Worm (Caenorhabditis elegans) whole organism, late embryonic: ENCODE measurements around the gene str-16.

Experiments
- F13H6.1 ChIP-seq: sonication (generic microtip); optimal IDR thresholded peaks from 2 replicates; lab custom pipeline; 2016; ENCODE audit warnings: missing genetic modification characterization, missing compliant biosample characterization
- K02D7.2 ChIP-seq: sonication (generic microtip); optimal IDR thresholded peaks from 2 replicates; lab custom pipeline; 2017; ENCODE audit warnings: mild to moderate bottlenecking, missing genetic modification characterization, missing compliant biosample characterization
- K09A11.1 ChIP-seq: sonication (generic microtip); optimal IDR thresholded peaks from 2 replicates; lab custom pipeline; 2017; ENCODE audit warnings: antibody characterized with exemption, mild to moderate bottlenecking, missing genetic modification characterization, missing compliant biosample characterization; ENCODE audit not compliant: insufficient read depth
- Y22D7AL.16 ChIP-seq: sonication (generic microtip); optimal IDR thresholded peaks from 2 replicates; lab custom pipeline; 2016; ENCODE audit warnings: missing genetic modification characterization, missing compliant biosample characterization
- ama-1 ChIP-seq: fragments of 150-350 bp; optimal IDR thresholded peaks from 2 replicates; lab custom pipeline; 2014
- ceh-14 ChIP-seq: sonication (generic microtip); optimal IDR thresholded peaks from 2 replicates; lab custom pipeline; 2016; ENCODE audit warnings: missing genotype, missing genetic modification characterization, missing compliant biosample characterization
- ceh-19 ChIP-seq: fragments of 200-800 bp; sonication (Bioruptor generic); optimal IDR thresholded peaks from 2 replicates; lab custom pipeline; 2018; ENCODE audit warnings: mild to moderate bottlenecking, missing genetic modification characterization, missing compliant biosample characterization
- ceh-24 ChIP-seq: sonication (generic microtip); optimal IDR thresholded peaks from 2 replicates; lab custom pipeline; 2016; ENCODE audit warnings: mild to moderate bottlenecking, missing genetic modification characterization, missing compliant biosample characterization
- ceh-34 ChIP-seq: sonication (generic microtip); optimal IDR thresholded peaks from 2 replicates; lab custom pipeline; 2016; ENCODE audit warnings: mild to moderate bottlenecking, missing genetic modification characterization, missing compliant biosample characterization
- ceh-45 ChIP-seq: fragments of 200-800 bp; sonication (Bioruptor generic); IDR thresholded peaks from 2 replicates; pipeline ENCODE4 v1.3.6; 2022; ENCODE audit warnings: missing genetic modification reagents, missing genetic modification characterization, missing compliant biosample characterization
- dmd-4 ChIP-seq: sonication (generic microtip); optimal IDR thresholded peaks from 2 replicates; lab custom pipeline; 2016; ENCODE audit warnings: borderline replicate concordance, missing genetic modification characterization, missing compliant biosample characterization
- dve-1 ChIP-seq: sonication (generic microtip); optimal IDR thresholded peaks from 2 replicates; lab custom pipeline; 2017; ENCODE audit warnings: antibody characterized with exemption, mild to moderate bottlenecking, missing genetic modification characterization, missing compliant biosample characterization
- elt-2 ChIP-seq: sonication (generic microtip); optimal IDR thresholded peaks from 2 replicates; lab custom pipeline; 2016; ENCODE audit warnings: missing genetic modification reagents, missing genetic modification characterization, missing compliant biosample characterization
- eyg-1 ChIP-seq: sonication (generic microtip); optimal IDR thresholded peaks from 2 replicates; lab custom pipeline; 2016; ENCODE audit warnings: missing genotype, missing genetic modification characterization, missing compliant biosample characterization
- fkh-6 ChIP-seq: sonication (generic microtip); optimal IDR thresholded peaks from 2 replicates; lab custom pipeline; 2016; ENCODE audit warnings: missing genetic modification characterization, missing compliant biosample characterization
- gmeb-2 ChIP-seq: sonication (generic microtip); optimal IDR thresholded peaks from 2 replicates; lab custom pipeline; 2016; ENCODE audit warnings: missing genetic modification characterization, inconsistent platforms, missing compliant biosample characterization
- hlh-13 ChIP-seq: fragments of 200-800 bp; sonication (Bioruptor generic); optimal IDR thresholded peaks from 2 replicates; lab custom pipeline; 2018; ENCODE audit warnings: mild to moderate bottlenecking, missing genetic modification characterization, missing compliant biosample characterization
- hlh-15 ChIP-seq: sonication (generic microtip); optimal IDR thresholded peaks from 2 replicates; lab custom pipeline; 2016; ENCODE audit warnings: missing genetic modification characterization, missing compliant biosample characterization
- lim-6 ChIP-seq: sonication (generic microtip); optimal IDR thresholded peaks from 2 replicates; lab custom pipeline; 2016; ENCODE audit warnings: missing genetic modification characterization, missing compliant biosample characterization
- lin-11 ChIP-seq: fragments of 200-800 bp; sonication (Bioruptor generic); optimal IDR thresholded peaks from 2 replicates; lab custom pipeline; 2018; ENCODE audit warnings: mild to moderate bottlenecking, missing genetic modification characterization, missing compliant biosample characterization
- nfya-1 ChIP-seq: sonication (generic microtip); optimal IDR thresholded peaks from 2 replicates; lab custom pipeline; 2017; ENCODE audit warnings: missing genetic modification characterization, mild to moderate bottlenecking, missing compliant biosample characterization, antibody characterized with exemption, moderate library complexity
- nhr-11 ChIP-seq: fragments of 150-350 bp; optimal IDR thresholded peaks from 2 replicates; lab custom pipeline; 2014; ENCODE audit warnings: missing biosample characterization, missing genetic modification characterization
- nhr-232 ChIP-seq: sonication (generic microtip); optimal IDR thresholded peaks from 2 replicates; lab custom pipeline; 2016; ENCODE audit warnings: missing genetic modification characterization, missing compliant biosample characterization
- npax-4 ChIP-seq: sonication (generic microtip); optimal IDR thresholded peaks from 2 replicates; lab custom pipeline; 2016; ENCODE audit warnings: missing genetic modification characterization, missing compliant biosample characterization
- odd-2 ChIP-seq: sonication (generic microtip); optimal IDR thresholded peaks from 2 replicates; lab custom pipeline; 2017; ENCODE audit warnings: antibody characterized with exemption, mild to moderate bottlenecking, missing genetic modification characterization, missing compliant biosample characterization
- pag-3 ChIP-seq: sonication (generic microtip); optimal IDR thresholded peaks from 2 replicates; lab custom pipeline; 2016; ENCODE audit warnings: missing compliant biosample characterization, missing genetic modification characterization, borderline replicate concordance
- pat-9 ChIP-seq: fragments of 200-800 bp; sonication (Bioruptor generic); optimal IDR thresholded peaks from 2 replicates; lab custom pipeline; 2018; ENCODE audit warnings: mild to moderate bottlenecking, missing genetic modification characterization, moderate library complexity, missing compliant biosample characterization
- pha-2 ChIP-seq: sonication (generic microtip); optimal IDR thresholded peaks from 2 replicates; lab custom pipeline; 2017; ENCODE audit warnings: mild to moderate bottlenecking, missing genetic modification characterization, missing compliant biosample characterization
- pqm-1 ChIP-seq: sonication (generic microtip); optimal IDR thresholded peaks from 2 replicates; lab custom pipeline; 2016; ENCODE audit warnings: missing genetic modification characterization, missing compliant biosample characterization
- pros-1 ChIP-seq: fragments of 150-350 bp; optimal IDR thresholded peaks from 2 replicates; lab custom pipeline; 2014; ENCODE audit warnings: missing biosample characterization, missing genetic modification reagents, missing genetic modification characterization
- sdc-2 ChIP-seq: sonication (generic microtip); optimal IDR thresholded peaks from 2 replicates; lab custom pipeline; 2016; ENCODE audit warnings: missing genotype, missing genetic modification characterization, missing compliant biosample characterization
- syd-9 ChIP-seq: sonication (generic microtip); optimal IDR thresholded peaks from 2 replicates; lab custom pipeline; 2016; ENCODE audit warnings: mild to moderate bottlenecking, missing genetic modification characterization, moderate library complexity, missing compliant biosample characterization
- tbx-7 ChIP-seq: sonication (generic microtip); optimal IDR thresholded peaks from 2 replicates; lab custom pipeline; 2016; ENCODE audit warnings: missing genotype, missing genetic modification characterization, missing compliant biosample characterization
- ttx-3 ChIP-seq: sonication (generic microtip); optimal IDR thresholded peaks from 2 replicates; lab custom pipeline; 2016; ENCODE audit warnings: missing genetic modification reagents, missing genetic modification characterization, missing compliant biosample characterization
- unc-55 ChIP-seq: sonication (generic microtip); optimal IDR thresholded peaks from 2 replicates; lab custom pipeline; 2017; ENCODE audit warnings: missing biosample characterization, missing genetic modification reagents, missing genetic modification characterization
- zip-5 ChIP-seq: sonication (generic microtip); optimal IDR thresholded peaks from 2 replicates; lab custom pipeline; 2016; ENCODE audit warnings: missing genetic modification characterization, missing compliant biosample characterization

Gene str-16

ce11 chrV:3259168-3259622 lies 22.5 kb downstream of the str-16 start, which contains the start of gene T28A11.16:
TSS of gene T28A11.16 (minus strand) at chrV:3259218.
- TF ChIP-seq ceh-45 (GFP tag; lab: Robert Waterston, UW) (no peak), fkh-6 (tag; lab: Kevin White, UChicago) (no peak), hlh-15 (tag; lab: Kevin White, UChicago) (no peak), pros-1 (tag; lab: Kevin White, UChicago) (no peak), hlh-13 (GFP tag; lab: Kevin White, UChicago) (no peak), syd-9 (tag; lab: Kevin White, UChicago) (no peak), K09A11.1 (tag; lab: Kevin White, UChicago) (no peak), Y22D7AL.16 (no peak), unc-55 (GFP tag; lab: Kevin White, UChicago) (no peak), zip-5 (tag; lab: Kevin White, UChicago) (no peak), sdc-2 (no peak), gmeb-2 (no peak)

ce11 chrV:3260075-3260474 lies 23.4 kb downstream of the str-16 start, which contains the start of gene srbc-5:
TSS of gene srbc-5 (plus strand) at chrV:3260375.
- no peak for TF ChIP-seq dmd-4 (tag; lab: Kevin White, UChicago)
- TF ChIP-seq nhr-11 (tag; lab: Kevin White, UChicago) = no peak
- TF ChIP-seq pag-3 (tag; lab: Kevin White, UChicago) = no peak
- no peak for TF ChIP-seq elt-2 (tag; lab: Kevin White, UChicago)
- no peak for TF ChIP-seq F13H6.1
- TF ChIP-seq K02D7.2 (tag; lab: Kevin White, UChicago) = no peak
- TF ChIP-seq ama-1 = no peak
- TF ChIP-seq pat-9 (tag; lab: Kevin White, UChicago) = no peak
- no peak for TF ChIP-seq pha-2
- no peak for TF ChIP-seq ceh-19 (GFP tag; lab: Kevin White, UChicago)
- TF ChIP-seq ceh-45 (GFP tag; lab: Robert Waterston, UW) = no peak
- TF ChIP-seq hlh-13 (GFP tag; lab: Kevin White, UChicago) = no peak
- TF ChIP-seq dve-1 (tag; lab: Kevin White, UChicago) = no peak
- no peak for TF ChIP-seq Y22D7AL.16
- no peak for TF ChIP-seq pros-1 (tag; lab: Kevin White, UChicago)
- no peak for TF ChIP-seq zip-5 (tag; lab: Kevin White, UChicago)
- no peak for TF ChIP-seq nfya-1 (tag; lab: Kevin White, UChicago)
- no peak for TF ChIP-seq K09A11.1 (tag; lab: Kevin White, UChicago)
- TF ChIP-seq gmeb-2 = no peak
- TF ChIP-seq ceh-34 = no peak
- TF ChIP-seq, all 69 proteins: peak for 0

ce11 chrV:3266189-3266588 lies 29.5 kb downstream of the str-16 start, which contains the start of gene T28A11.17:
TSS of gene T28A11.17 (minus strand) at chrV:3266289.
- no peak for TF ChIP-seq ceh-24 (tag; lab: Kevin White, UChicago)
- TF ChIP-seq npax-4 (tag; lab: Kevin White, UChicago) = no peak
- TF ChIP-seq nhr-232 = no peak
- no peak for TF ChIP-seq pqm-1 (tag; lab: Kevin White, UChicago)
- no peak for TF ChIP-seq ceh-14
- TF ChIP-seq lin-11 (tag; lab: Kevin White, UChicago) = no peak
- TF ChIP-seq pag-3 (tag; lab: Kevin White, UChicago) = no peak
- no peak for TF ChIP-seq odd-2 (tag; lab: Kevin White, UChicago)
- no peak for TF ChIP-seq eyg-1 (tag; lab: Kevin White, UChicago)
- no peak for TF ChIP-seq syd-9 (tag; lab: Kevin White, UChicago)
- TF ChIP-seq tbx-7 (tag; lab: Kevin White, UChicago) = no peak
- no peak for TF ChIP-seq nhr-11 (tag; lab: Kevin White, UChicago)
- TF ChIP-seq ttx-3 (tag; lab: Kevin White, UChicago) = no peak

- TF ChIP-seq lim-6 (tag; lab: Kevin White, UChicago) = no peak
Measured at ce11 chrV:3267950-3268349, 31.3 kb downstream of the str-16 start, which contains the start of gene T28A11.18. TSS of gene T28A11.18 (minus strand) at chrV:3268050.
